Fruit fly (Drosophila melanogaster) S2 (cell line): Measurements from ENCODE around the gene CG10317.

Source experiments
- CG8478 ChIP-seq: fragments of >200 bp; optimal IDR thresholded peaks from 2 replicates; lab custom pipeline; 2018
- CTCF ChIP-seq, 2 experiments: fragments of >200 bp; optimal IDR thresholded peaks; 2 replicates each; lab custom pipeline; 2018

- TF ChIP-seq CG8478 (lab: Kevin White, UChicago) (no peak), CTCF (optimal IDR thresholded peaks at IDR 0.05; lab: Kevin White, UChicago) (no peak)
Measured at dm6 chr3R:16368288-16368687, 2.0 kb downstream of the CG10317 start, which contains the start of gene js.
